Fruit fly (Drosophila melanogaster) whole organism, embryonic: ENCODE data around the gene Col4a1.

ENCODE experiments used
- CG10274 ChIP-seq: fragments of 200-800 bp; sonication (Bioruptor generic); optimal IDR thresholded peaks from 3 replicates; lab custom pipeline; 2017; ENCODE audit warnings: missing biosample characterization, mild to moderate bottlenecking, missing genetic modification characterization
- CG10959 ChIP-seq: fragments of 200-800 bp; sonication (Bioruptor generic); IDR thresholded peaks from 2 replicates; pipeline ENCODE4 v1.3.6; 2022; ENCODE audit warnings: missing biosample characterization, missing genetic modification characterization
- CG10979 ChIP-seq: fragments of 200-800 bp; sonication (Bioruptor generic); optimal IDR thresholded peaks from 2 replicates; lab custom pipeline; 2018; ENCODE audit warnings: missing biosample characterization, mild to moderate bottlenecking, missing genetic modification characterization, moderate library complexity
- CG11504 ChIP-seq: fragments of 200-800 bp; sonication (Bioruptor generic); optimal IDR thresholded peaks from 3 replicates; lab custom pipeline; 2019; ENCODE audit warnings: missing biosample characterization, mild to moderate bottlenecking, missing genetic modification characterization, moderate library complexity
- CG11695 ChIP-seq: fragments of 200-800 bp; sonication (Bioruptor generic); IDR thresholded peaks from 3 replicates; pipeline ENCODE4 v1.3.6; 2022; ENCODE audit warnings: missing biosample characterization, missing genetic modification characterization
- CG12236 ChIP-seq: fragments of 200-800 bp; sonication (Bioruptor generic); optimal IDR thresholded peaks from 2 replicates; lab custom pipeline; 2016; ENCODE audit warnings: missing biosample characterization, missing genetic modification characterization
- CG13775 ChIP-seq: fragments of 200-800 bp; sonication (Bioruptor generic); optimal IDR thresholded peaks from 3 replicates; lab custom pipeline; 2017; ENCODE audit warnings: missing biosample characterization, mild to moderate bottlenecking, missing genetic modification characterization
- CG13894 ChIP-seq: fragments of 200-800 bp; sonication (Bioruptor generic); optimal IDR thresholded peaks from 3 replicates; lab custom pipeline; 2018; ENCODE audit warnings: missing biosample characterization, mild to moderate bottlenecking, missing genetic modification characterization, moderate library complexity
- CG1602 ChIP-seq: fragments of 200-800 bp; sonication (Bioruptor generic); optimal IDR thresholded peaks from 3 replicates; lab custom pipeline; 2016; ENCODE audit warnings: missing biosample characterization, missing genetic modification characterization
- CG17385 ChIP-seq: fragments of 200-800 bp; sonication (Bioruptor generic); optimal IDR thresholded peaks from 3 replicates; lab custom pipeline; 2018; ENCODE audit warnings: missing biosample characterization, mild to moderate bottlenecking, missing genetic modification characterization
- CG17829 ChIP-seq: fragments of 200-800 bp; optimal IDR thresholded peaks from 2 replicates; lab custom pipeline; 2019; ENCODE audit warnings: missing biosample characterization, mild to moderate bottlenecking, missing genetic modification characterization, moderate library complexity
- CG2120 ChIP-seq: fragments of 200-800 bp; sonication (Bioruptor generic); optimal IDR thresholded peaks from 3 replicates; lab custom pipeline; 2016; ENCODE audit warnings: missing biosample characterization, missing genetic modification characterization
- CG31365 ChIP-seq: fragments of 200-800 bp; sonication (Bioruptor generic); optimal IDR thresholded peaks from 2 replicates; lab custom pipeline; 2018; ENCODE audit warnings: missing biosample characterization, mild to moderate bottlenecking, missing genetic modification characterization
- CG31441 ChIP-seq: fragments of 200-800 bp; sonication (Bioruptor generic); IDR thresholded peaks from 2 replicates; pipeline ENCODE4 v1.3.6; 2022; ENCODE audit warnings: missing biosample characterization, missing genetic modification characterization
- CG32532 ChIP-seq: fragments of 200-800 bp; sonication (Bioruptor generic); IDR thresholded peaks from 2 replicates; pipeline ENCODE4 v1.3.6; 2022; ENCODE audit warnings: missing biosample characterization, missing genetic modification characterization
- CG3281 ChIP-seq: fragments of 200-800 bp; sonication (Bioruptor generic); optimal IDR thresholded peaks from 3 replicates; lab custom pipeline; 2017; ENCODE audit warnings: missing biosample characterization, mild to moderate bottlenecking, missing genetic modification characterization
- CG5245 ChIP-seq: fragments of 200-800 bp; sonication (Bioruptor generic); optimal IDR thresholded peaks from 3 replicates; lab custom pipeline; 2016; ENCODE audit warnings: missing biosample characterization, missing genetic modification characterization
- CG7928 ChIP-seq: fragments of 200-800 bp; sonication (Bioruptor generic); optimal IDR thresholded peaks from 2 replicates; lab custom pipeline; 2017; ENCODE audit warnings: missing biosample characterization, mild to moderate bottlenecking, missing genetic modification characterization
- CG8290 ChIP-seq, 3 experiments: fragments of 200-800 bp; sonication (Bioruptor generic); optimal IDR thresholded peaks; 2 replicates each; lab custom pipeline; 2016 to 2019; ENCODE audit warnings: missing biosample characterization in 3 of 3, missing genetic modification characterization in 3 of 3, mild to moderate bottlenecking in 2 of 3, moderate library complexity in 1 of 3
- CHES-1-like ChIP-seq: fragments of 200-800 bp; sonication (Bioruptor generic); optimal IDR thresholded peaks from 2 replicates; lab custom pipeline; 2016; ENCODE audit warnings: missing biosample characterization, missing genetic modification characterization
- D19A ChIP-seq: fragments of 200-800 bp; optimal IDR thresholded peaks from 3 replicates; lab custom pipeline; 2019; ENCODE audit warnings: missing biosample characterization, mild to moderate bottlenecking, missing genetic modification characterization, moderate library complexity
- E2f2 ChIP-seq: fragments of 200-800 bp; sonication (Bioruptor generic); IDR thresholded peaks from 2 replicates; pipeline ENCODE4 v1.3.6; 2022; ENCODE audit warnings: missing biosample characterization, missing genetic modification characterization
- Gsc ChIP-seq: fragments of 200-800 bp; sonication (Bioruptor generic); IDR thresholded peaks from 2 replicates; pipeline ENCODE4 v1.3.6; 2022; ENCODE audit warnings: missing biosample characterization, missing genetic modification characterization
- H15 ChIP-seq: fragments of 200-800 bp; sonication (Bioruptor generic); IDR thresholded peaks from 3 replicates; pipeline ENCODE4 v1.3.6; 2022; ENCODE audit warnings: missing biosample characterization, missing genetic modification characterization
- Hand ChIP-seq: fragments of 200-800 bp; sonication (Bioruptor generic); optimal IDR thresholded peaks from 2 replicates; lab custom pipeline; 2017; ENCODE audit warnings: mild to moderate bottlenecking, missing biosample characterization, missing genetic modification reagents, missing genetic modification characterization
- Mad ChIP-seq: fragments of 200-800 bp; sonication (Bioruptor generic); optimal IDR thresholded peaks from 2 replicates; lab custom pipeline; 2016; ENCODE audit warnings: missing biosample characterization, missing genetic modification characterization
- Med ChIP-seq: fragments of 200-800 bp; sonication (Bioruptor generic); peaks from one replicate; lab custom pipeline; 2016; ENCODE audit warnings: missing biosample characterization, missing genetic modification characterization, mild to moderate bottlenecking, inconsistent platforms, moderate library complexity
- Mes4 ChIP-seq: fragments of 200-800 bp; sonication (Bioruptor generic); optimal IDR thresholded peaks from 2 replicates; lab custom pipeline; 2016; ENCODE audit warnings: missing biosample characterization, missing genetic modification characterization
- Myb ChIP-seq: fragments of 200-800 bp; sonication (Bioruptor generic); optimal IDR thresholded peaks from 2 replicates; lab custom pipeline; 2016; ENCODE audit warnings: missing biosample characterization, missing genetic modification characterization
- NC2α ChIP-seq: fragments of 200-800 bp; sonication (Bioruptor generic); optimal IDR thresholded peaks from 2 replicates; lab custom pipeline; 2016; ENCODE audit warnings: missing biosample characterization, missing genetic modification characterization
- Neu2 ChIP-seq: fragments of 200-800 bp; sonication (Bioruptor generic); optimal IDR thresholded peaks from 3 replicates; lab custom pipeline; 2016; ENCODE audit warnings: missing biosample characterization, missing genetic modification characterization, borderline replicate concordance
- Rfx ChIP-seq: fragments of 200-800 bp; sonication (Bioruptor generic); IDR thresholded peaks from 2 replicates; pipeline ENCODE4 v1.3.6; 2022; ENCODE audit warnings: missing biosample characterization, missing genetic modification characterization
- Sry-β ChIP-seq: fragments of 200-800 bp; sonication (Bioruptor generic); optimal IDR thresholded peaks from 2 replicates; lab custom pipeline; 2018; ENCODE audit warnings: missing biosample characterization, mild to moderate bottlenecking, missing genetic modification characterization, moderate library complexity
- Tbp ChIP-seq: fragments of >200 bp; optimal IDR thresholded peaks from 2 replicates; lab custom pipeline; 2018; ENCODE audit warnings: missing biosample characterization, missing genetic modification characterization
- amos ChIP-seq: fragments of 200-800 bp; sonication (Bioruptor generic); IDR thresholded peaks from 2 replicates; pipeline ENCODE4 v1.3.6; 2022; ENCODE audit warnings: missing biosample characterization, missing genetic modification characterization; ENCODE audit not compliant: partially characterized antibody
- aop ChIP-seq: fragments of 200-800 bp; sonication (Bioruptor generic); IDR thresholded peaks from 2 replicates; pipeline ENCODE4 v1.3.6; 2022; ENCODE audit warnings: missing biosample characterization, missing genetic modification characterization
- cas ChIP-seq: fragments of 200-800 bp; sonication (Bioruptor generic); IDR thresholded peaks from 2 replicates; pipeline ENCODE4 v1.3.6; 2022; ENCODE audit warnings: missing biosample characterization, missing genetic modification characterization
- dysf ChIP-seq: fragments of 200-800 bp; sonication (Bioruptor generic); IDR thresholded peaks from 3 replicates; pipeline ENCODE4 v1.3.6; 2022; ENCODE audit warnings: missing biosample characterization, missing genetic modification characterization
- eyg ChIP-seq: fragments of 200-800 bp; sonication (Bioruptor generic); optimal IDR thresholded peaks from 3 replicates; lab custom pipeline; 2016; ENCODE audit warnings: missing biosample characterization, missing genetic modification characterization
- gce ChIP-seq: fragments of 200-800 bp; sonication (Bioruptor generic); IDR thresholded peaks from 3 replicates; pipeline ENCODE4 v1.3.6; 2022; ENCODE audit warnings: missing biosample characterization, missing genetic modification characterization
- grau ChIP-seq: fragments of 200-800 bp; optimal IDR thresholded peaks from 3 replicates; lab custom pipeline; 2019; ENCODE audit warnings: missing biosample characterization, mild to moderate bottlenecking, missing genetic modification characterization, moderate library complexity
- gsb ChIP-seq: fragments of 200-800 bp; sonication (Bioruptor generic); IDR thresholded peaks from 2 replicates; pipeline ENCODE4 v1.3.6; 2022; ENCODE audit warnings: missing biosample characterization, missing genetic modification characterization
- lola ChIP-seq, 3 experiments: fragments of >200 bp in 2 of 3; fragments of 200-800 bp in 1 of 3; sonication (Bioruptor generic) in 1 of 3; optimal IDR thresholded peaks; 2 replicates each; lab custom pipeline; 2017 to 2019; ENCODE audit warnings: missing biosample characterization in 3 of 3, missing genetic modification characterization in 3 of 3, mild to moderate bottlenecking in 1 of 3, moderate library complexity in 1 of 3
- pzg ChIP-seq: fragments of 200-800 bp; sonication (Bioruptor generic); optimal IDR thresholded peaks from 3 replicates; lab custom pipeline; 2018; ENCODE audit warnings: missing biosample characterization, mild to moderate bottlenecking, missing genetic modification characterization, moderate library complexity
- slp2 ChIP-seq: fragments of 200-800 bp; sonication (Bioruptor generic); optimal IDR thresholded peaks from 2 replicates; lab custom pipeline; 2016; ENCODE audit warnings: missing biosample characterization, missing genetic modification characterization
- ssp ChIP-seq: fragments of 200-800 bp; sonication (Bioruptor generic); IDR thresholded peaks from 2 replicates; pipeline ENCODE4 v1.3.6; 2022; ENCODE audit warnings: missing biosample characterization, missing genetic modification characterization
- trem ChIP-seq: fragments of 200-800 bp; optimal IDR thresholded peaks from 3 replicates; lab custom pipeline; 2019; ENCODE audit warnings: missing biosample characterization, mild to moderate bottlenecking, missing genetic modification characterization, moderate library complexity
- trh ChIP-seq: fragments of 200-800 bp; sonication (Bioruptor generic); optimal IDR thresholded peaks from 2 replicates; lab custom pipeline; 2016; ENCODE audit warnings: missing biosample characterization, missing genetic modification characterization
- zfh2 ChIP-seq: fragments of 200-800 bp; sonication (Bioruptor generic); optimal IDR thresholded peaks from 2 replicates; lab custom pipeline; 2016; ENCODE audit warnings: missing biosample characterization, missing genetic modification characterization

The Col4a1 gene

dm6 chr2L:5004677-5005463 is 24.5 kb upstream of the Col4a1 start (continued):
- TF ChIP-seq CG5245 (GFP tag; lab: Kevin White, UChicago) (peak; percentile 91), CG31441 (peak; percentile 93), zfh2 (GFP tag; lab: Kevin White, UChicago) (peak; percentile 95), CG1602 (GFP tag; lab: Kevin White, UChicago) (peak; percentile 89), trh (GFP tag; lab: Kevin White, UChicago) (peak; percentile 67), Sry-β (GFP tag; lab: Kevin White, UChicago) (no peak), lola (GFP tag; optimal IDR thresholded peaks at IDR 0.05; lab: Kevin White, UChicago) (peak in 1 of 3 experiments; percentile 80), CG7928 (GFP tag; lab: Kevin White, UChicago) (peak; percentile 80), trem (peak; percentile 74), CG17385 (GFP tag; lab: Kevin White, UChicago) (peak; percentile 91), gce (GFP tag; lab: Robert Waterston, UW) (peak; percentile 95), CHES-1-like (GFP tag; lab: Kevin White, UChicago) (peak; percentile 96), CG13775 (GFP tag; lab: Kevin White, UChicago) (peak; percentile 88), CG2120 (GFP tag; lab: Kevin White, UChicago) (peak; percentile 99), CG11504 (tag; lab: Kevin White, UChicago) (peak; percentile 93), H15 (GFP tag; lab: Robert Waterston, UW) (peak; percentile 96), CG8290 (GFP tag; optimal IDR thresholded peaks at IDR 0.05; lab: Kevin White, UChicago) (peak; percentile 77), CG8290 (tag; optimal IDR thresholded peaks at IDR 0.05; lab: Kevin White, UChicago) (peak; percentile 34 to 74), CG10979 (tag; lab: Kevin White, UChicago) (peak; percentile 91), amos (GFP tag; lab: Robert Waterston, UW) (no peak), CG31365 (tag; lab: Kevin White, UChicago) (peak; percentile 81), CG10274 (GFP tag; lab: Kevin White, UChicago) (peak; percentile 78), dysf (GFP tag; lab: Robert Waterston, UW) (peak; percentile 97), CG12236 (GFP tag; lab: Kevin White, UChicago) (peak; percentile 84), grau (tag; lab: Kevin White, UChicago) (peak; percentile 99), CG13894 (tag; lab: Kevin White, UChicago) (peak; percentile 98), Neu2 (GFP tag; lab: Kevin White, UChicago) (peak; percentile 59), CG10959 (peak; percentile 87), NC2α (GFP tag; lab: Kevin White, UChicago) (peak; percentile 83), CG17829 (tag; lab: Kevin White, UChicago) (peak; percentile 91), eyg (GFP tag; lab: Kevin White, UChicago) (peak; percentile 93), aop (GFP tag; lab: Robert Waterston, UW) (peak; percentile 84), Rfx (peak; percentile 98), gsb (GFP tag; lab: Robert Waterston, UW) (peak; percentile 91), Gsc (GFP tag; lab: Robert Waterston, UW) (peak; percentile 88), Mes4 (peak; percentile 91), CG11695 (GFP tag; lab: Robert Waterston, UW) (peak; percentile 96), E2f2 (GFP tag; lab: Robert Waterston, UW) (peak; percentile 77), CG3281 (peak; percentile 95), Myb (GFP tag; lab: Kevin White, UChicago) (peak; percentile 83), Hand (GFP tag; lab: Kevin White, UChicago) (peak; percentile 98), pzg (peak; percentile 28), ssp (GFP tag; lab: Robert Waterston, UW) (peak; percentile 89), Mad (peak; percentile 90), CG32532 (GFP tag; lab: Robert Waterston, UW) (peak; percentile 97), D19A (tag; lab: Kevin White, UChicago) (peak; percentile 89), Tbp (no peak), cas (GFP tag; lab: Robert Waterston, UW) (peak; percentile 95), Med (GFP tag; lab: Kevin White, UChicago) (peak; percentile 99), slp2 (GFP tag; lab: Kevin White, UChicago) (peak; percentile 92)
